Fruit fly (Drosophila melanogaster): ENCODE data around the gene Neos.

The Neos gene

dm6 chr3L:7250469-7250868, 9.0 kb downstream of the Neos start, which contains the start of gene MED4 (continued):
- TF ChIP-seq sug (tag; optimal IDR thresholded peaks at IDR 0.05) (peak; percentile 51), CG5180 (GFP tag; optimal IDR thresholded peaks at IDR 0.05) (no peak), onecut (GFP tag; IDR thresholded peaks at IDR 0.05) (peak; percentile 52), knrl (GFP tag; IDR thresholded peaks at IDR 0.05; ENCODE audit: partially characterized antibody) (peak; percentile 26; the same call in 1 of the 3 replicates), kah (GFP tag; optimal IDR thresholded peaks at IDR 0.05) (peak; percentile 8), tgo (GFP tag; IDR thresholded peaks at IDR 0.05) (peak; percentile 79), CG13287 (GFP tag; IDR thresholded peaks at IDR 0.05; ENCODE audit: partially characterized antibody) (peak; percentile 21; the same call in 1 of the 2 replicates), Ravus (GFP tag; IDR thresholded peaks at IDR 0.05) (no peak), CG10147 (GFP tag; optimal IDR thresholded peaks at IDR 0.05) (peak; percentile 70), CG10543 (GFP tag; optimal IDR thresholded peaks at IDR 0.05) (peak; percentile 25), wor (GFP tag; IDR thresholded peaks at IDR 0.05) (no peak), Trl (optimal IDR thresholded peaks at IDR 0.05) (no peak), Trl (GFP tag; optimal IDR thresholded peaks at IDR 0.05) (peak; percentile 84), YL-1 (GFP tag; optimal IDR thresholded peaks at IDR 0.05) (peak; percentile 68), CG11398 (GFP tag; optimal IDR thresholded peaks at IDR 0.05) (peak; percentile 75), CG4424 (GFP tag; optimal IDR thresholded peaks at IDR 0.05) (peak; percentile 83), Hr78 (GFP tag; optimal IDR thresholded peaks at IDR 0.05) (no peak), Ets97D (GFP tag; optimal IDR thresholded peaks at IDR 0.05) (peak; percentile 84), Hr51 (GFP tag; optimal IDR thresholded peaks at IDR 0.05) (peak; percentile 74 to 78), CTCF (GFP tag; optimal IDR thresholded peaks at IDR 0.05) (peak; percentile 24), CG3838 (GFP tag; optimal IDR thresholded peaks at IDR 0.05) (peak; percentile 40), CG14441 (GFP tag; IDR thresholded peaks at IDR 0.05) (peak; percentile 74), HLH4C (GFP tag; IDR thresholded peaks at IDR 0.05; ENCODE audit: partially characterized antibody) (no peak), Hsf (GFP tag; optimal IDR thresholded peaks at IDR 0.05) (peak; percentile 89), sens-2 (GFP tag; IDR thresholded peaks at IDR 0.05) (0 out of 2 replicates have a peak, but pooled peaks have one; percentile 49), p53 (GFP tag; optimal IDR thresholded peaks at IDR 0.05) (peak; percentile 75), Ptx1 (GFP tag; IDR thresholded peaks at IDR 0.05) (peak; percentile 74), Fer3 (tag; optimal IDR thresholded peaks at IDR 0.05) (peak; percentile 68), CG11247 (GFP tag; IDR thresholded peaks at IDR 0.05) (peak; percentile 71), CG16779 (GFP tag; IDR thresholded peaks at IDR 0.05) (peak; percentile 79), CG12155 (GFP tag; optimal IDR thresholded peaks at IDR 0.05) (peak; percentile 82), dan (GFP tag; IDR thresholded peaks at IDR 0.05) (no peak), kay (GFP tag; optimal IDR thresholded peaks at IDR 0.05) (peak; percentile 66), dysf (GFP tag; IDR thresholded peaks at IDR 0.05) (peak; percentile 78), lola (GFP tag; optimal IDR thresholded peaks at IDR 0.05) (peak in 1 of 3 experiments; percentile 60), amos (GFP tag; IDR thresholded peaks at IDR 0.05; ENCODE audit: partially characterized antibody) (peak; percentile 39; the same call in 1 of the 2 replicates), CG4707 (GFP tag; optimal IDR thresholded peaks at IDR 0.05) (no peak), CG14860 (GFP tag; IDR thresholded peaks at IDR 0.05; ENCODE audit: partially characterized antibody) (no peak), CG7928 (GFP tag; optimal IDR thresholded peaks at IDR 0.05) (peak; percentile 37), CG11093 (GFP tag; IDR thresholded peaks at IDR 0.05) (no peak; the same call in 2 of the 3 replicates), CG6175 (GFP tag; IDR thresholded peaks at IDR 0.05) (peak; percentile 58; the same call in 2 of the 3 replicates), Oli (tag; optimal IDR thresholded peaks at IDR 0.05) (peak; percentile 71), CG7271 (tag; optimal IDR thresholded peaks at IDR 0.05) (no peak), hbn (GFP tag; IDR thresholded peaks at IDR 0.05; ENCODE audit: partially characterized antibody) (no peak), ken (GFP tag; IDR thresholded peaks at IDR 0.05) (peak; percentile 75), Mrtf (GFP tag; IDR thresholded peaks at IDR 0.05) (peak; percentile 50; the same call in 1 of the 3 replicates), CG15479 (GFP tag; optimal IDR thresholded peaks at IDR 0.05) (no peak), pum (GFP tag; optimal IDR thresholded peaks at IDR 0.05) (peak; percentile 83), slbo (GFP tag; IDR thresholded peaks at IDR 0.05) (peak; percentile 91), CG6791 (GFP tag; IDR thresholded peaks at IDR 0.05; ENCODE audit: partially characterized antibody) (no peak)

All from whole organism, embryonic.